Worm (Caenorhabditis elegans): ENCODE data around the gene pkc-1.

ce11 chrV:11990511-11991127 is 41.3 kb downstream of the pkc-1 start:
- TF ChIP-seq ztf-23 (GFP tag; IDR thresholded peaks at IDR 0.05) (no peak), cog-1 (tag; optimal IDR thresholded peaks at IDR 0.05) (no peak), klf-2 (GFP tag; conservative IDR thresholded peaks at IDR 0.05) (no peak), T22C8.4 (GFP tag; IDR thresholded peaks at IDR 0.05) (no peak), tab-1 (GFP tag; IDR thresholded peaks at IDR 0.05) (no peak)

Measured in whole organism, midembryonic.